Worm (Caenorhabditis elegans) whole organism, young adult: Measurements from ENCODE around the gene cest-28.

Experiments used
- B0035.1 ChIP-seq: sonication (generic microtip); optimal IDR thresholded peaks from 2 replicates; lab custom pipeline; 2016; ENCODE audit warnings: missing genetic modification characterization, mild to moderate bottlenecking, missing compliant biosample characterization, missing genotype, missing genetic modification reagents
- T07F8.4 ChIP-seq: sonication (generic microtip); optimal IDR thresholded peaks from 2 replicates; lab custom pipeline; 2016; ENCODE audit warnings: mild to moderate bottlenecking, missing genetic modification characterization, moderate library complexity, missing compliant biosample characterization
- lin-54 ChIP-seq: fragments of 200-800 bp; sonication (Bioruptor generic); optimal IDR thresholded peaks from 2 replicates; lab custom pipeline; 2018; ENCODE audit warnings: mild to moderate bottlenecking, missing genetic modification characterization, missing compliant biosample characterization
- nfyb-1 ChIP-seq: fragments of 200-800 bp; sonication (Bioruptor generic); IDR thresholded peaks from 2 replicates; pipeline ENCODE4 v1.3.6; 2022; ENCODE audit warnings: missing genetic modification reagents, missing genetic modification characterization, missing compliant biosample characterization
- pha-4 ChIP-seq: fragments of 150-350 bp; sonication (generic microtip); optimal IDR thresholded peaks from 2 replicates; lab custom pipeline; 2014; ENCODE audit warnings: missing biosample characterization, missing genetic modification reagents, missing genetic modification characterization
- rec-8 ChIP-seq, 2 experiments: sonication (generic microtip); optimal IDR thresholded peaks; 2 replicates each; lab custom pipeline; 2016; ENCODE audit warnings: mild to moderate bottlenecking in 2 of 2, missing genetic modification characterization in 2 of 2, missing genetic modification reagents in 2 of 2, missing genotype in 2 of 2, missing biosample characterization in 1 of 2, missing compliant biosample characterization in 1 of 2, moderate library complexity in 1 of 2

- TF ChIP-seq T07F8.4 (tag; lab: Kevin White, UChicago) (no peak), rec-8 (tag; optimal IDR thresholded peaks at IDR 0.05; lab: Kevin White, UChicago) (no peak), lin-54 (GFP tag; lab: Kevin White, UChicago) (no peak), nfyb-1 (GFP tag; lab: Robert Waterston, UW) (no peak), B0035.1 (tag; lab: Kevin White, UChicago) (no peak), pha-4 (tag; lab: Kevin White, UChicago) (no peak)
These were observed 14.1 kb downstream of the cest-28 start for ce11 chrV:6683740-6684139.
